ENCODE assay signal across 3 fruit fly cellular contexts in genomic region chrX:18902800-18903199, dm6.
TF ChIP-seq lines count a peak whose summit lies in the region.

No protein-coding gene starts in this region.

- TF ChIP-seq CTCF in whole organism, embryonic (GFP tag; optimal IDR thresholded peaks at IDR 0.05; lab: Kevin White, UChicago): no peak

TF ChIP-seq in whole organism, embryonic, 481 proteins besides CTCF, POLR2A, EP300 and RAD21 (continues in another document):
- TF ChIP-seq Taf1 (GFP tag; IDR thresholded peaks at IDR 0.05; lab: Robert Waterston, UW) (no peak), CG4282 (GFP tag; optimal IDR thresholded peaks at IDR 0.05; lab: Kevin White, UChicago) (no peak), otp (GFP tag; IDR thresholded peaks at IDR 0.05; lab: Robert Waterston, UW) (no peak), dysf (GFP tag; IDR thresholded peaks at IDR 0.05; lab: Robert Waterston, UW) (peak; percentile 39; the same call in 1 of the 3 replicates), CG8281 (tag; optimal IDR thresholded peaks at IDR 0.05; lab: Kevin White, UChicago) (no peak), CG12299 (tag; optimal IDR thresholded peaks at IDR 0.05; lab: Kevin White, UChicago) (no peak), CG14014 (GFP tag; IDR thresholded peaks at IDR 0.05; lab: Robert Waterston, UW) (no peak), CG6254 (GFP tag; optimal IDR thresholded peaks at IDR 0.05; lab: Kevin White, UChicago) (no peak), Ssrp (tag; optimal IDR thresholded peaks at IDR 0.05; lab: Kevin White, UChicago) (no peak), maf-S (GFP tag; optimal IDR thresholded peaks at IDR 0.05; lab: Kevin White, UChicago) (no peak), CG10543 (GFP tag; optimal IDR thresholded peaks at IDR 0.05; lab: Kevin White, UChicago) (no peak), Xrp1 (GFP tag; IDR thresholded peaks at IDR 0.05; lab: Robert Waterston, UW) (peak; percentile 7; the same call in 1 of the 2 replicates), E2f1 (GFP tag; IDR thresholded peaks at IDR 0.05; lab: Robert Waterston, UW) (0 out of 2 replicates have a peak, but pooled peaks have one; percentile 18), row (GFP tag; IDR thresholded peaks at IDR 0.05; lab: Robert Waterston, UW) (peak; percentile 52), CG5953 (GFP tag; IDR thresholded peaks at IDR 0.05; lab: Robert Waterston, UW) (no peak), Deaf1 (tag; optimal IDR thresholded peaks at IDR 0.05; lab: Kevin White, UChicago) (no peak), gro (GFP tag; optimal IDR thresholded peaks at IDR 0.05; lab: Kevin White, UChicago) (no peak), NK7.1 (GFP tag; optimal IDR thresholded peaks at IDR 0.05; lab: Kevin White, UChicago) (no peak), CG8944 (GFP tag; optimal IDR thresholded peaks at IDR 0.05; lab: Kevin White, UChicago) (no peak), CG7839 (tag; optimal IDR thresholded peaks at IDR 0.05; lab: Kevin White, UChicago) (peak; percentile 5), CG3163 (GFP tag; optimal IDR thresholded peaks at IDR 0.05; lab: Kevin White, UChicago) (no peak), chn (GFP tag; optimal IDR thresholded peaks at IDR 0.05; lab: Kevin White, UChicago) (no peak), Dll (GFP tag; IDR thresholded peaks at IDR 0.05; lab: Robert Waterston, UW; ENCODE audit: partially characterized antibody) (no peak), Meics (GFP tag; optimal IDR thresholded peaks at IDR 0.05; lab: Kevin White, UChicago) (no peak), gem (tag; optimal IDR thresholded peaks at IDR 0.05; lab: Kevin White, UChicago) (peak; percentile 41), Elba2 (GFP tag; optimal IDR thresholded peaks at IDR 0.05; lab: Kevin White, UChicago) (no peak), CG15269 (tag; optimal IDR thresholded peaks at IDR 0.05; lab: Kevin White, UChicago) (peak; percentile 5), CG9932 (GFP tag; IDR thresholded peaks at IDR 0.05; lab: Robert Waterston, UW) (0 out of 2 replicates have a peak, but pooled peaks have one; percentile 12), ash1 (GFP tag; optimal IDR thresholded peaks at IDR 0.05; lab: Kevin White, UChicago) (no peak), CG9797 (GFP tag; optimal IDR thresholded peaks at IDR 0.05; lab: Kevin White, UChicago) (no peak), CG42726 (GFP tag; IDR thresholded peaks at IDR 0.05; lab: Robert Waterston, UW; ENCODE audit: partially characterized antibody) (no peak)

TF ChIP-seq in whole organism, prepupa, 60 proteins besides CTCF, POLR2A, EP300 and RAD21:
- TF ChIP-seq fkh (GFP tag; optimal IDR thresholded peaks at IDR 0.05; lab: Kevin White, UChicago) (no peak), salr (GFP tag; optimal IDR thresholded peaks at IDR 0.05; lab: Kevin White, UChicago) (no peak), Hr39 (GFP tag; optimal IDR thresholded peaks at IDR 0.05; lab: Kevin White, UChicago) (no peak), Eip78C (GFP tag; lab: Kevin White, UChicago) (peak; percentile 53), CG8632 (GFP tag; optimal IDR thresholded peaks at IDR 0.05; lab: Kevin White, UChicago) (no peak), CG7368 (GFP tag; optimal IDR thresholded peaks at IDR 0.05; lab: Kevin White, UChicago) (no peak), CG6163 (GFP tag; IDR thresholded peaks at IDR 0.05; lab: Robert Waterston, UW) (0 out of 3 replicates have a peak, but pooled peaks have one; percentile 23), CG32006 (GFP tag; optimal IDR thresholded peaks at IDR 0.05; lab: Kevin White, UChicago) (peak; percentile 21), CG3032 (tag; optimal IDR thresholded peaks at IDR 0.05; lab: Kevin White, UChicago) (no peak), acj6 (GFP tag; optimal IDR thresholded peaks at IDR 0.05; lab: Kevin White, UChicago) (no peak), fd59A (GFP tag; optimal IDR thresholded peaks at IDR 0.05; lab: Kevin White, UChicago) (no peak), lz (GFP tag; optimal IDR thresholded peaks at IDR 0.05; lab: Kevin White, UChicago) (no peak), Sox14 (GFP tag; optimal IDR thresholded peaks at IDR 0.05; lab: Kevin White, UChicago) (no peak), achi (GFP tag; optimal IDR thresholded peaks at IDR 0.05; lab: Kevin White, UChicago) (no peak), CG11902 (GFP tag; optimal IDR thresholded peaks at IDR 0.05; lab: Kevin White, UChicago) (no peak), dsx (GFP tag; optimal IDR thresholded peaks at IDR 0.05; lab: Kevin White, UChicago; ENCODE audit: poor library complexity, severe bottlenecking) (no peak), CG15336 (GFP tag; IDR thresholded peaks at IDR 0.05; lab: Robert Waterston, UW) (0 out of 2 replicates have a peak, but pooled peaks have one; percentile 29), eg (GFP tag; IDR thresholded peaks at IDR 0.05; lab: Robert Waterston, UW) (0 out of 3 replicates have a peak, but pooled peaks have one; percentile 10)

TF ChIP-seq in whole organism, pupa, 21 proteins besides CTCF, POLR2A, EP300 and RAD21:
- TF ChIP-seq fd96Ca (GFP tag; IDR thresholded peaks at IDR 0.05; lab: Robert Waterston, UW) (peak; percentile 11; the same call in 1 of the 3 replicates), CG8159 (tag; optimal IDR thresholded peaks at IDR 0.05; lab: Kevin White, UChicago) (no peak)

Comparison
In these comparisons a context has a peak if more than half of its experiments do, and no peak if none do; other contexts are left out.
1. Of the 7 proteins assayed by ChIP-seq in both whole organism, embryonic and whole organism, prepupa: peak only in whole organism, embryonic: Blimp-1 and Sox102F; only in whole organism, prepupa: none; in both: none; in neither: 5.